Fruit fly (Drosophila melanogaster) whole organism, embryonic: Measurements from ENCODE around the gene Sps2.

Experiments
- CG10147 ChIP-seq: fragments of 200-800 bp; sonication (Bioruptor generic); optimal IDR thresholded peaks from 2 replicates; lab custom pipeline; 2019; ENCODE audit warnings: missing biosample characterization, mild to moderate bottlenecking, missing genetic modification characterization, moderate library complexity
- CG14860 ChIP-seq: fragments of 200-800 bp; sonication (Bioruptor generic); IDR thresholded peaks from 3 replicates; pipeline ENCODE4 v1.3.6; 2022; ENCODE audit warnings: missing biosample characterization, missing genetic modification characterization; ENCODE audit not compliant: partially characterized antibody
- CG15696 ChIP-seq: fragments of 200-800 bp; sonication (Bioruptor generic); optimal IDR thresholded peaks from 2 replicates; lab custom pipeline; 2019; ENCODE audit warnings: missing biosample characterization, mild to moderate bottlenecking, missing genetic modification characterization, moderate library complexity
- CG17385 ChIP-seq: fragments of 200-800 bp; sonication (Bioruptor generic); optimal IDR thresholded peaks from 3 replicates; lab custom pipeline; 2018; ENCODE audit warnings: missing biosample characterization, mild to moderate bottlenecking, missing genetic modification characterization
- CG2129 ChIP-seq: fragments of 200-800 bp; sonication (Bioruptor generic); IDR thresholded peaks from 2 replicates; pipeline ENCODE4 v1.3.6; 2022; ENCODE audit warnings: missing biosample characterization, missing genetic modification characterization; ENCODE audit not compliant: partially characterized antibody
- CG31224 ChIP-seq: fragments of 200-800 bp; sonication (Bioruptor generic); IDR thresholded peaks from 2 replicates; pipeline ENCODE4 v1.3.6; 2022; ENCODE audit warnings: missing biosample characterization, missing genetic modification characterization
- CG7786 ChIP-seq: fragments of 200-800 bp; sonication (Bioruptor generic); optimal IDR thresholded peaks from 2 replicates; lab custom pipeline; 2016; ENCODE audit warnings: missing biosample characterization, missing genetic modification characterization
- bowl ChIP-seq: fragments of 200-800 bp; sonication (Bioruptor generic); IDR thresholded peaks from 2 replicates; pipeline ENCODE4 v1.3.6; 2022; ENCODE audit warnings: missing biosample characterization, missing genetic modification characterization
- slbo ChIP-seq: fragments of 200-800 bp; sonication (Bioruptor generic); IDR thresholded peaks from 2 replicates; pipeline ENCODE4 v1.3.6; 2022; ENCODE audit warnings: missing biosample characterization, missing genetic modification characterization

DNA sequence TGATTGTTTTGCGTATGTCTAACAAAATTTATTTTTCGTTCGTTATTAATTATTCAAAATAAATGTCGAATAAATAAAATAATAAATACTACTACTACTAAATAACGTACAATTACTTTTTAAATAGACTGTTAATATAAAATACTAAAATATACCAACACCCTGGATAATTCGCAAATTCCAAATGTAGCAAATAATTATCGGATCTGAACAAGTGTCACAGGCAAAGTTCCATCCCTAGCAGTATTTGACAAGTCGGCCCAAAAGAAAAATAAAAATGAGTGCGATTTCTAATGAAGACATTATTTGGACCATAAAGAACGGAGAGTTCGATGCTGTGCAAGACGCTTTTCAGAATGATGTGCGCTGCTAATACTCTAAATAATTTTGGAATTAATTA is 989 bp upstream of the Sps2 start, which contains the start of gene CG31715:
- TF ChIP-seq CG2129, result no peak
- TF ChIP-seq bowl (GFP tag; lab: Robert Waterston, UW), result no peak
- no peak for TF ChIP-seq CG31224
- TF ChIP-seq slbo (GFP tag; lab: Robert Waterston, UW), result peak; percentile 66
- no peak for TF ChIP-seq CG7786 (GFP tag; lab: Kevin White, UChicago)
- TF ChIP-seq CG17385 (GFP tag; lab: Kevin White, UChicago), result no peak
- no peak for TF ChIP-seq CG14860 (GFP tag; lab: Robert Waterston, UW)
- TF ChIP-seq CG10147, result no peak
- no peak for TF ChIP-seq CG15696
